Worm (Caenorhabditis elegans) whole organism, L4 larva: Measurements from ENCODE around the gene aff-1.

Experiments
- D1046.2 ChIP-seq: fragments of 200-800 bp; sonication (Bioruptor generic); IDR thresholded peaks from 2 replicates; pipeline ENCODE4 v1.3.6; 2022; ENCODE audit warnings: missing genetic modification characterization, missing compliant biosample characterization
- F10B5.3 ChIP-seq: sonication (generic microtip); optimal IDR thresholded peaks from 2 replicates; lab custom pipeline; 2016; ENCODE audit warnings: mild to moderate bottlenecking, missing genetic modification characterization, missing compliant biosample characterization
- F37D6.2 ChIP-seq: sonication (generic microtip); optimal IDR thresholded peaks from 2 replicates; lab custom pipeline; 2016; ENCODE audit warnings: mild to moderate bottlenecking, missing genetic modification characterization, missing compliant biosample characterization
- Y48G9A.11 ChIP-seq: fragments of 200-800 bp; sonication (Bioruptor generic); IDR thresholded peaks from 2 replicates; pipeline ENCODE4 v1.3.6; 2022; ENCODE audit warnings: missing genetic modification reagents, missing genetic modification characterization, missing compliant biosample characterization
- Y5F2A.4 ChIP-seq: fragments of 200-800 bp; sonication (Bioruptor generic); optimal IDR thresholded peaks from 2 replicates; lab custom pipeline; 2018; ENCODE audit warnings: mild to moderate bottlenecking, missing genetic modification characterization, missing compliant biosample characterization
- Y75B8A.6 ChIP-seq: fragments of 200-800 bp; sonication (Bioruptor generic); IDR thresholded peaks from 2 replicates; pipeline ENCODE4 v1.3.6; 2022; ENCODE audit warnings: missing genetic modification reagents, missing genetic modification characterization, missing compliant biosample characterization
- ZK337.2 ChIP-seq: fragments of 200-800 bp; sonication (Bioruptor generic); IDR thresholded peaks from 2 replicates; pipeline ENCODE4 v1.3.6; 2022; ENCODE audit warnings: missing genetic modification reagents, missing genetic modification characterization, missing compliant biosample characterization
- arid-1 ChIP-seq: fragments of 200-800 bp; sonication (Bioruptor generic); conservative IDR thresholded peaks from 2 replicates; pipeline ENCODE4 v1.3.6; 2022; ENCODE audit warnings: missing genetic modification reagents, missing genetic modification characterization, missing compliant biosample characterization
- attf-4 ChIP-seq: sonication (generic microtip); optimal IDR thresholded peaks from 3 replicates; lab custom pipeline; 2017; ENCODE audit warnings: missing biosample characterization, missing genetic modification characterization
- ceh-20 ChIP-seq: fragments of 200-800 bp; sonication (Bioruptor generic); IDR thresholded peaks from 2 replicates; pipeline ENCODE4 v1.3.6; 2022; ENCODE audit warnings: missing genetic modification reagents, missing genetic modification characterization, missing compliant biosample characterization
- ceh-62 ChIP-seq: sonication (generic microtip); optimal IDR thresholded peaks from 2 replicates; lab custom pipeline; 2017; ENCODE audit warnings: missing biosample characterization, missing genetic modification characterization
- ceh-82 ChIP-seq: sonication (generic microtip); optimal IDR thresholded peaks from 2 replicates; lab custom pipeline; 2017; ENCODE audit warnings: missing biosample characterization, missing genetic modification characterization
- daf-12 ChIP-seq: fragments of 150-350 bp; optimal IDR thresholded peaks from 2 replicates; lab custom pipeline; 2014; ENCODE audit warnings: missing biosample characterization, missing genetic modification reagents, missing genetic modification characterization
- daf-16 ChIP-seq, 3 experiments: sonication (generic microtip); optimal IDR thresholded peaks; 2 replicates each; lab custom pipeline; 2016 to 2017; ENCODE audit warnings: missing genetic modification characterization in 3 of 3, missing genetic modification reagents in 3 of 3, mild to moderate bottlenecking in 2 of 3, missing compliant biosample characterization in 2 of 3, missing biosample characterization in 1 of 3, moderate library complexity in 1 of 3
- dmd-6 ChIP-seq: fragments of 200-800 bp; sonication (Bioruptor generic); IDR thresholded peaks from 2 replicates; pipeline ENCODE4 v1.3.6; 2022; ENCODE audit warnings: missing genetic modification reagents, missing genetic modification characterization, missing compliant biosample characterization
- dpl-1 ChIP-seq: fragments of 150-350 bp; optimal IDR thresholded peaks from 2 replicates; lab custom pipeline; 2014; ENCODE audit warnings: missing biosample characterization, missing genetic modification reagents, missing genetic modification characterization
- egl-43 ChIP-seq: fragments of 200-800 bp; sonication (Bioruptor generic); IDR thresholded peaks from 2 replicates; pipeline ENCODE4 v1.3.6; 2022; ENCODE audit warnings: missing genetic modification reagents, missing genetic modification characterization, missing compliant biosample characterization
- fkh-10 ChIP-seq: fragments of 150-350 bp; optimal IDR thresholded peaks from 2 replicates; lab custom pipeline; 2014; ENCODE audit warnings: missing biosample characterization, missing genetic modification reagents, missing genetic modification characterization
- gei-8 ChIP-seq: fragments of 200-800 bp; sonication (Bioruptor generic); optimal IDR thresholded peaks from 2 replicates; lab custom pipeline; 2018; ENCODE audit warnings: mild to moderate bottlenecking, missing genetic modification characterization, missing compliant biosample characterization
- hif-1 ChIP-seq, 2 experiments: sonication (generic microtip); optimal IDR thresholded peaks; 2 replicates each; lab custom pipeline; 2016 to 2017; ENCODE audit warnings: missing compliant biosample characterization in 2 of 2, missing genetic modification characterization in 2 of 2, missing genetic modification reagents in 2 of 2, missing genotype in 2 of 2, mild to moderate bottlenecking in 1 of 2
- hlh-30 ChIP-seq: sonication (generic microtip); optimal IDR thresholded peaks from 2 replicates; lab custom pipeline; 2017; ENCODE audit warnings: antibody characterized with exemption, mild to moderate bottlenecking, missing genetic modification characterization, missing compliant biosample characterization; ENCODE audit not compliant: insufficient read depth
- hmg-1.1 ChIP-seq: fragments of 200-800 bp; sonication (Bioruptor generic); IDR thresholded peaks from 2 replicates; pipeline ENCODE4 v1.3.6; 2022; ENCODE audit warnings: missing genetic modification reagents, missing genetic modification characterization, missing compliant biosample characterization
- lin-1 ChIP-seq: fragments of 200-800 bp; sonication (Bioruptor generic); IDR thresholded peaks from 2 replicates; pipeline ENCODE4 v1.3.6; 2022; ENCODE audit warnings: missing genetic modification reagents, missing genetic modification characterization, missing compliant biosample characterization
- lin-13 ChIP-seq: fragments of 150-350 bp; optimal IDR thresholded peaks from 2 replicates; lab custom pipeline; 2014; ENCODE audit warnings: missing biosample characterization, missing genetic modification reagents, missing genetic modification characterization
- lin-38 ChIP-seq: fragments of 200-800 bp; sonication (Bioruptor generic); IDR thresholded peaks from 2 replicates; pipeline ENCODE4 v1.3.6; 2022; ENCODE audit warnings: missing genetic modification reagents, missing genetic modification characterization, missing compliant biosample characterization
- lin-39 ChIP-seq: fragments of 150-350 bp; optimal IDR thresholded peaks from 2 replicates; lab custom pipeline; 2014; ENCODE audit warnings: missing biosample characterization, missing genetic modification reagents, missing genetic modification characterization
- madf-5 ChIP-seq, 2 experiments: fragments of 200-800 bp; sonication (Bioruptor generic); IDR thresholded peaks; 2 replicates each; pipeline ENCODE4 v1.3.6; 2022; ENCODE audit warnings: missing compliant biosample characterization in 2 of 2, missing genetic modification characterization in 2 of 2
- madf-9 ChIP-seq: fragments of 200-800 bp; sonication (Bioruptor generic); conservative IDR thresholded peaks from 2 replicates; pipeline ENCODE4 v1.3.6; 2022; ENCODE audit warnings: missing genetic modification reagents, missing genetic modification characterization, missing compliant biosample characterization
- mdt-29 ChIP-seq: fragments of 200-800 bp; sonication (Bioruptor generic); IDR thresholded peaks from 2 replicates; pipeline ENCODE4 v1.3.6; 2022; ENCODE audit warnings: missing genetic modification reagents, missing genetic modification characterization, missing compliant biosample characterization
- mep-1 ChIP-seq: fragments of 150-350 bp; sonication (generic microtip); optimal IDR thresholded peaks from 3 replicates; lab custom pipeline; 2014; ENCODE audit warnings: missing biosample characterization, missing genetic modification characterization
- nhr-10 ChIP-seq: fragments of 150-350 bp; optimal IDR thresholded peaks from 2 replicates; lab custom pipeline; 2014; ENCODE audit warnings: missing biosample characterization, missing genetic modification characterization
- nhr-102 ChIP-seq: sonication (generic microtip); optimal IDR thresholded peaks from 2 replicates; lab custom pipeline; 2016; ENCODE audit warnings: mild to moderate bottlenecking, missing genetic modification characterization, moderate library complexity, missing compliant biosample characterization
- nhr-111 ChIP-seq: fragments of 200-800 bp; sonication (Bioruptor generic); optimal IDR thresholded peaks from 2 replicates; lab custom pipeline; 2018; ENCODE audit warnings: mild to moderate bottlenecking, missing genetic modification characterization, missing compliant biosample characterization
- nhr-237 ChIP-seq: sonication (generic microtip); optimal IDR thresholded peaks from 2 replicates; lab custom pipeline; 2017; ENCODE audit warnings: missing biosample characterization, missing genetic modification characterization
- nhr-25 ChIP-seq: sonication (generic microtip); optimal IDR thresholded peaks from 2 replicates; lab custom pipeline; 2017; ENCODE audit warnings: missing genetic modification characterization, mild to moderate bottlenecking, missing compliant biosample characterization, antibody characterized with exemption, moderate library complexity, borderline replicate concordance; ENCODE audit not compliant: insufficient read depth
- nhr-48 ChIP-seq: sonication (generic microtip); optimal IDR thresholded peaks from 2 replicates; lab custom pipeline; 2016; ENCODE audit warnings: mild to moderate bottlenecking, missing genetic modification characterization, missing compliant biosample characterization
- nhr-76 ChIP-seq: fragments of 150-350 bp; optimal IDR thresholded peaks from 2 replicates; lab custom pipeline; 2014; ENCODE audit warnings: missing biosample characterization, missing genetic modification characterization
- nhr-77 ChIP-seq: fragments of 150-350 bp; optimal IDR thresholded peaks from 2 replicates; lab custom pipeline; 2014; ENCODE audit warnings: missing biosample characterization, missing genetic modification characterization
- pha-4 ChIP-seq, 2 experiments: fragments of 150-350 bp in 1 of 2; fragments of 200-800 bp in 1 of 2; sonication (Bioruptor generic) in 1 of 2; IDR thresholded peaks in 1 of 2; optimal IDR thresholded peaks in 1 of 2; 2 replicates each; pipeline versions ENCODE4 v1.3.6 to Lab custom; 2014 to 2022; ENCODE audit warnings: missing genetic modification characterization in 2 of 2, missing genetic modification reagents in 2 of 2, missing biosample characterization in 1 of 2, missing compliant biosample characterization in 1 of 2
- saeg-2 ChIP-seq: fragments of 200-800 bp; sonication (Bioruptor generic); IDR thresholded peaks from 2 replicates; pipeline ENCODE4 v1.3.6; 2022; ENCODE audit warnings: missing genetic modification reagents, missing genetic modification characterization, missing compliant biosample characterization
- snpc-1.2 ChIP-seq: fragments of 200-800 bp; sonication (Bioruptor generic); IDR thresholded peaks from 2 replicates; pipeline ENCODE4 v1.3.6; 2022; ENCODE audit warnings: missing genetic modification reagents, missing genetic modification characterization, missing compliant biosample characterization
- spr-1 ChIP-seq: sonication (generic microtip); optimal IDR thresholded peaks from 2 replicates; lab custom pipeline; 2016; ENCODE audit warnings: mild to moderate bottlenecking, missing genetic modification characterization, missing compliant biosample characterization
- unc-39 ChIP-seq: sonication (generic microtip); optimal IDR thresholded peaks from 2 replicates; lab custom pipeline; 2017; ENCODE audit warnings: missing biosample characterization, missing genetic modification characterization
- unc-62 ChIP-seq, 3 experiments: fragments of 150-350 bp in 1 of 3; sonication (generic microtip); optimal IDR thresholded peaks in 2 of 3; peaks in 1 of 3; 1 replicate in 1 of 3; 2 replicates in 2 of 3; lab custom pipeline; 2014 to 2017; ENCODE audit warnings: missing biosample characterization in 3 of 3, missing genetic modification characterization in 3 of 3, missing genetic modification reagents in 3 of 3, missing genotype in 1 of 3
- zfp-2 ChIP-seq: sonication (generic microtip); optimal IDR thresholded peaks from 2 replicates; lab custom pipeline; 2016; ENCODE audit warnings: mild to moderate bottlenecking, missing genetic modification characterization, missing compliant biosample characterization
- zfp-3 ChIP-seq: fragments of 200-800 bp; sonication (Bioruptor generic); conservative IDR thresholded peaks from 2 replicates; pipeline ENCODE4 v1.3.6; 2022; ENCODE audit warnings: missing genetic modification reagents, missing genetic modification characterization, missing compliant biosample characterization
- zip-2 ChIP-seq: fragments of 150-350 bp; optimal IDR thresholded peaks from 2 replicates; lab custom pipeline; 2014; ENCODE audit warnings: missing biosample characterization, missing genetic modification characterization

aff-1 gene

ce11 chrII:6860043-6860442 lies 3.5 kb downstream of the aff-1 start:
- no peak for TF ChIP-seq nhr-111
- TF ChIP-seq Y48G9A.11 = no peak
- TF ChIP-seq unc-39 (tag; lab: Kevin White, UChicago) = no peak
- TF ChIP-seq mep-1 (tag; lab: Kevin White, UChicago) = no peak
- no peak for TF ChIP-seq zip-2 (tag; lab: Kevin White, UChicago)
- TF ChIP-seq fkh-10 (GFP tag; lab: Kevin White, UChicago) = no peak
- no peak for TF ChIP-seq nhr-76
- TF ChIP-seq arid-1 (GFP tag; lab: Robert Waterston, UW) = no peak
- no peak for TF ChIP-seq zfp-3
- TF ChIP-seq zfp-2 (tag; lab: Kevin White, UChicago) = no peak
- no peak for TF ChIP-seq madf-5 (GFP tag; IDR thresholded peaks at IDR 0.05; lab: Robert Waterston, UW)
- TF ChIP-seq gei-8 (GFP tag; lab: Kevin White, UChicago) = no peak
- TF ChIP-seq lin-1 = no peak
- TF ChIP-seq Y5F2A.4 (GFP tag; lab: Kevin White, UChicago) = no peak
- TF ChIP-seq lin-39 (tag; lab: Kevin White, UChicago) = no peak
- no peak for TF ChIP-seq F10B5.3 (tag; lab: Kevin White, UChicago)
- TF ChIP-seq dpl-1 (GFP tag; lab: Kevin White, UChicago) = no peak
- no peak for TF ChIP-seq F37D6.2
- TF ChIP-seq mdt-29 (GFP tag; lab: Robert Waterston, UW) = no peak
- no peak for TF ChIP-seq nhr-48

- no peak for TF ChIP-seq mdt-29 (GFP tag; lab: Robert Waterston, UW)
- no peak for TF ChIP-seq fkh-10 (GFP tag; lab: Kevin White, UChicago)
- peak; percentile 53 for TF ChIP-seq mep-1 (tag; lab: Kevin White, UChicago)
- peak; percentile 35 for TF ChIP-seq nhr-25 (tag; lab: Kevin White, UChicago)
- TF ChIP-seq madf-9 (GFP tag; lab: Robert Waterston, UW) = no peak
- TF ChIP-seq daf-16 (GFP tag; optimal IDR thresholded peaks at IDR 0.05; lab: Kevin White, UChicago) = no peak
- peak; percentile 40 for TF ChIP-seq daf-16 (tag; optimal IDR thresholded peaks at IDR 0.05; lab: Kevin White, UChicago)
- TF ChIP-seq D1046.2 (GFP tag; lab: Robert Waterston, UW) = no peak
- TF ChIP-seq lin-38 (GFP tag; lab: Robert Waterston, UW) = no peak; the same call in 1 of the 2 replicates
- TF ChIP-seq egl-43 (GFP tag; lab: Robert Waterston, UW) = no peak
- TF ChIP-seq pha-4 (GFP tag; IDR thresholded peaks at IDR 0.05; lab: Robert Waterston, UW) = 0 out of 2 replicates have a peak, but pooled peaks have one; percentile 13
- no peak for TF ChIP-seq pha-4 (tag; optimal IDR thresholded peaks at IDR 0.05; lab: Kevin White, UChicago)
- TF ChIP-seq F37D6.2 = no peak
- TF ChIP-seq lin-13 (GFP tag; lab: Kevin White, UChicago) = no peak
- TF ChIP-seq spr-1 (tag; lab: Kevin White, UChicago) = no peak
- no peak for TF ChIP-seq madf-5 (GFP tag; IDR thresholded peaks at IDR 0.05; lab: Robert Waterston, UW)
- TF ChIP-seq nhr-77 = no peak
- peak in 1 of 2 experiments; percentile 2 for TF ChIP-seq hif-1 (tag; optimal IDR thresholded peaks at IDR 0.05; lab: Kevin White, UChicago)
- TF ChIP-seq dmd-6 (GFP tag; lab: Robert Waterston, UW) = peak; percentile 46; the same call in 1 of the 2 replicates
- no peak for TF ChIP-seq snpc-1.2 (GFP tag; lab: Robert Waterston, UW)
- TF ChIP-seq hlh-30 (tag; lab: Kevin White, UChicago) = peak; percentile 4
- TF ChIP-seq ZK337.2 (GFP tag; lab: Robert Waterston, UW) = no peak
- no peak for TF ChIP-seq ceh-20 (GFP tag; lab: Robert Waterston, UW)
- TF ChIP-seq daf-12 (tag; lab: Kevin White, UChicago) = no peak
- TF ChIP-seq nhr-10 (tag; lab: Kevin White, UChicago) = no peak
- no peak for TF ChIP-seq arid-1 (GFP tag; lab: Robert Waterston, UW)
- no peak for TF ChIP-seq nhr-237
- TF ChIP-seq ceh-62 = no peak
- no peak for TF ChIP-seq Y75B8A.6 (GFP tag; lab: Robert Waterston, UW)
- TF ChIP-seq lin-39 (tag; lab: Kevin White, UChicago) = no peak
- no peak for TF ChIP-seq gei-8 (GFP tag; lab: Kevin White, UChicago)
- peak; percentile 71 for TF ChIP-seq hmg-1.1 (GFP tag; lab: Robert Waterston, UW)
- no peak for TF ChIP-seq nhr-102 (tag; lab: Kevin White, UChicago)
- TF ChIP-seq saeg-2 (GFP tag; lab: Robert Waterston, UW) = no peak
- TF ChIP-seq unc-62 (GFP tag; optimal IDR thresholded peaks at IDR 0.05 in 1 of 2; lab: Kevin White, UChicago) = peak in 1 of 2 experiments; percentile 97
- no peak for TF ChIP-seq unc-62 (tag; optimal IDR thresholded peaks at IDR 0.05; lab: Kevin White, UChicago)
- TF ChIP-seq attf-4 = no peak
- no peak for TF ChIP-seq ceh-82 (tag; lab: Kevin White, UChicago)
Measured at ce11 chrII:6858835-6859234, 4.7 kb downstream of the aff-1 start.
